Fruit fly (Drosophila melanogaster): Measurements from ENCODE around the gene CG17104.

Gene CG17104

DNA sequence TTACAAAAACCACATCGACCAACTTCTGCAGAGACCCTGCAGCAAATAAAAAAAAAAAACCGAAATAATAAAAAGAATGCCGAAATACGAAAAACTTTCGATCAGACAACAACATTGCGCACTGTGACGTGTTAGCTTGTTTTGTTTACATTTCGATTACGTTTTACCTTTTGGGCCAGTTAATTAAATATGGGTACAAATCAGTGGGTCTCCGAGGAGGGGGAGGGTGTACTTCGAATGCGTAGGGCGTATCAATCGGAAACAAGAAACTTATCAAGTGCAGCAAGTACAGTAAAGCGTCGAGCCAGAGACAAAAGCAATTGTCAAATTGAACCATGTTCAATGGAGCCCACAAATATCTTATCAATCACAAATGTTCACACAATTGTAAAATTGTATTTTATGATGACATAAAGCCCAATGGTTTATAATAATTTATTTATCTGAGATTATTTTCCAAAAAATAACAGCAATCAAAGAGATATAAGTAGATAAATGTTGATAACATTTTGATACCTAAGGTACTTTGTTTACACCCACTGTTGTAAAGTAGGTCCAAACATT is 24.6 kb downstream of the CG17104 start, which contains the start of gene Lip1:
Gene Lip1 (minus strand): TSS at position 46 of the 564 bp plus-strand sequence.
- TF ChIP-seq CTCF (optimal IDR thresholded peaks at IDR 0.05), result no peak
- TF ChIP-seq CG8478 (optimal IDR thresholded peaks at IDR 0.05), result no peak

dm6 chr2L:10703281-10703680 is 26.3 kb downstream of the CG17104 start, which contains the start of gene CG6415:
TSS of gene CG6415 (plus strand) at chr2L:10703621.
- TF ChIP-seq CTCF (optimal IDR thresholded peaks at IDR 0.05) (no peak), CG8478 (optimal IDR thresholded peaks at IDR 0.05) (no peak)

DNA sequence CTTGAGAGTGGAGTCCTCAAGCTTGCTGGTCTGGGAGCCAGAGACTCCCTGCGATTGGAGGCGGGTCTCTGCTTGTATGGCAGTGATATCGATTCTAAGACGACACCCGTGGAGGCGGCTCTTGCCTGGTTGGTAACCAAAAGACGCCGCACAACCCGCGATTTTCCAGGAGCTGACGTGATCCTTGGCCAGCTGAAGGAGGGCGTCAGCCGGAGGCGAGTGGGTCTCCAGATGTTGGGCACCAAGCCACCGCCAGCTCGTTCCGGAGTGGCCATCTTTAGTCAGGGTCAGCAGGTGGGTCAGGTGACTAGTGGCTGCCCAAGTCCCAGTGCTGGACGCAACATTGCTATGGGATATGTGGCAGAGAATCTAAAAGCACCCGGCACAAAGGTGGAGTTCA is 27.4 kb downstream of the CG17104 start:
- TF ChIP-seq CG8478 (optimal IDR thresholded peaks at IDR 0.05) (no peak), CTCF (optimal IDR thresholded peaks at IDR 0.05) (no peak)

DNA sequence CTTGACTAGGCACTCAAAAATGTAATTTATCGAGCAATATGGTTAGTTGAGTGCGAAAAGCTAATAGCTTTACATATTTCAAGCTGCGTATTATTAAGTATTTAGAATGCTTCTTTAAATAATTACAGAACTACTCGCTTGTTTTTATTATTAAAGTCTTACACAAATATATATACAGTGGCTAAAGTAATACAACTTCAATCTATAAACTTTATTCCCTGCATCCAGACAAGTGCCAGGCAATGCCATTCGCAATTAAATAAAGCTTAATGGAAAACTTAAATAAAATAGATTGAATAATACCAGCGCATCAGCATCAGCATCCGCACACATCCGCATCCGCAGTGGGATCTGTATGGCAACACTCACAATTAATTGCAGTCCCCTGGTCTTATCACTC is 29.3 kb downstream of the CG17104 start:
- TF ChIP-seq CG8478 (optimal IDR thresholded peaks at IDR 0.05) (no peak), CTCF (optimal IDR thresholded peaks at IDR 0.05) (no peak)

- TF ChIP-seq CG8478 (optimal IDR thresholded peaks at IDR 0.05) (no peak), CTCF (optimal IDR thresholded peaks at IDR 0.05) (no peak)
Measured at dm6 chr2L:10708089-10708488, 31.1 kb downstream of the CG17104 start.

DNA sequence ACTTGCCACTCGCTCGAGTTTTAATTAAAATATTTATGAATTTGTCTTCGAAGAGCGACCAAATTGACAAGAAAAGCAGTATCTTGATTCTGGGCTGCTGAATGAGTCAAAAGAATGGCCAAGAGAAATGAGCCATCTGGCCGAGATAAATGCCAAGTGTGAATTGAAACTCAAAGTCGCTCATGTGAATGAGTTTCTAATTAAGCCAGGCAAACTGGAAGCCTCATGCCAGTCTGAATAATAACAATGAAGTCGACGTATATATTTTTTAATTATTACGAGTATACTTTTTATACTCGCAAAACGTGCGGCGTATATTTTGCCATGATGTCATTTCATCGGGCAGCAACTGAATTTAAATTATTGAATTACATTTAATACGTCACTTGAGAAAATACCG is 32.4 kb downstream of the CG17104 start, which contains the start of gene Lip2:
Gene Lip2 (minus strand): TSS at position 101 of the 400 bp plus-strand sequence.
- TF ChIP-seq CTCF (optimal IDR thresholded peaks at IDR 0.05) (no peak), CG8478 (optimal IDR thresholded peaks at IDR 0.05) (no peak)

DNA sequence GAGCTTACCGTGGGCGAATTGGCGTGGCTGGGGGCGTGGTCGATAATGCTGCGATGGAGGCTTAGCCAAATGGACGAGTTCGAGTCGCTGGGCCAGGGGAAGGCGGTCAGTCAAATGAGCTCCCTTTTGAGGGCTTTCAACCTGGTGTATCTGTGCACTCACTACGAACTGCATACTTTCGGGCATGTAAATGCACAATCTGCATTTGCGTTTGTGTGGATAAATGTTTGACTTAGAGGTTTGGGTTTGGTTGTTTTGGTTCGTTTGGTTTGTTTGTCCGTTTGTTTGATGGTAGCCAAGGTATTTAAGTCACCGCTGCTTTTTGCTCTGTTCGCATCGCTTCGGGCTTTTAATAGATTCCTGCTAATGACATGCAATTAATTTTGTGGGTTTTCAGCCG is 34.2 kb downstream of the CG17104 start:
- no peak for TF ChIP-seq CTCF (optimal IDR thresholded peaks at IDR 0.05)
- TF ChIP-seq CG8478 (optimal IDR thresholded peaks at IDR 0.05), result no peak

dm6 chr2L:10721535-10721934 is 44.5 kb downstream of the CG17104 start:
- TF ChIP-seq CG8478 (optimal IDR thresholded peaks at IDR 0.05) (no peak), CTCF (optimal IDR thresholded peaks at IDR 0.05) (no peak)

DNA sequence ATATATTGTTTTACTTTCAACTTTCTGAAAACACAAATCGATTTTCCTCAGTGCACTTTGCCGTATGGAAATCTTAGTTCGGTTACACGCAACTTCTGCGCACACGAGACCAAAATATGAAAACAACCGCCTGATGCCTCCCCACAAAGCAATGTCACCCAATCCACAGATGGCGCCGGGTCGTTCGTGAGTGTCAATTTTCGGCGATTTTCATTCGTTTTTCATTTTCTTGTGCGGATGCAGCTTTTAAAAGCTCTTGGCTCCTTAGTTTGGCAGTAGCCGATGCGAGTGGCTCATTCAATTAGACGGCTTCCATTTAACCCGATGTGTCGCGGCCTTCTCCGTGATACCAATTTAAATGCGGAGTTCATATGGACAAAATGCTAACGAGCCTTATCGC is 46.9 kb downstream of the CG17104 start, which contains the start of gene CG6431:
Gene CG6431 (plus strand): TSS at position 301 of the 400 bp plus-strand sequence.
- TF ChIP-seq CTCF (optimal IDR thresholded peaks at IDR 0.05) (no peak), CG8478 (optimal IDR thresholded peaks at IDR 0.05) (no peak)

DNA sequence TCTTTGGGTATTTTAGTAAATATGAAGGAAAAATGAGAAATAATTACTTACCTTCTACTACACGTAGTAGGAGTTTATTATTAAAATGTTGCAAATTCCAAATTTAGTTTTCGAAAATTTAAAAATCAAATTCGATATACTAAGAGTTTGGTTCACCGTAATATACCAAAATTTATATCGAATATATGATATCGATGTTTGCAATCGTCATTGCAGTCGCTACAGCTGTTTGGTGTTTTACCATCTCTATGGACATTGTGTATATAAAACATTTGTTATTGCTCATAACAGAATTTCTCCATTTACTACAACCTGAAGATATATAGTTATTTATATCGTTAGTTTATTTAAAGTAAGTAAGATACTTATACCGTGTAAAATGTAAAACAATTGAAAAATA is 51.8 kb downstream of the CG17104 start, which contains the start of gene CG6443:
Gene CG6443 (plus strand): TSS at position 228 of the 400 bp plus-strand sequence.
- TF ChIP-seq CG8478 (optimal IDR thresholded peaks at IDR 0.05) (no peak), CTCF (optimal IDR thresholded peaks at IDR 0.05) (no peak)

Measured in S2 (cell line).